Fruit fly (Drosophila melanogaster): ENCODE results near the gene CG1239.

Gene CG1239

dm6 chr3R:5716755-5717309 lies 16.5 kb upstream of the CG1239 start, which contains the start of gene cas:
Gene cas (minus strand): TSS chr3R:5716805.
- TF ChIP-seq h (optimal IDR thresholded peaks at IDR 0.05) (no peak), Sin3A (optimal IDR thresholded peaks at IDR 0.05) (no peak), psq (optimal IDR thresholded peaks at IDR 0.05) (no peak), ttk (optimal IDR thresholded peaks at IDR 0.05) (no peak), Myc (optimal IDR thresholded peaks at IDR 0.05) (no peak), insv (optimal IDR thresholded peaks at IDR 0.05) (no peak)

- TF ChIP-seq Sin3A (optimal IDR thresholded peaks at IDR 0.05) (no peak), insv (optimal IDR thresholded peaks at IDR 0.05) (no peak), h (optimal IDR thresholded peaks at IDR 0.05) (no peak), psq (optimal IDR thresholded peaks at IDR 0.05) (no peak), ttk (optimal IDR thresholded peaks at IDR 0.05) (no peak), Myc (optimal IDR thresholded peaks at IDR 0.05) (no peak)
Measured at dm6 chr3R:5723122-5723521, 10.2 kb upstream of the CG1239 start.

- no peak for TF ChIP-seq h (optimal IDR thresholded peaks at IDR 0.05)
- no peak for TF ChIP-seq ttk (optimal IDR thresholded peaks at IDR 0.05)
- TF ChIP-seq insv (optimal IDR thresholded peaks at IDR 0.05) = no peak
- TF ChIP-seq Sin3A (optimal IDR thresholded peaks at IDR 0.05) = no peak
- no peak for TF ChIP-seq psq (optimal IDR thresholded peaks at IDR 0.05)
- no peak for TF ChIP-seq Myc (optimal IDR thresholded peaks at IDR 0.05)
Measured at dm6 chr3R:5727724-5728365, 5.5 kb upstream of the CG1239 start.

dm6 chr3R:5736305-5736869 lies 3.1 kb downstream of the CG1239 start, which contains the start of the genes CG2100 and CG1236:
Gene CG2100 (minus strand): TSS chr3R:5736355.
Gene CG1236 (plus strand): TSS chr3R:5736748.
- TF ChIP-seq psq (optimal IDR thresholded peaks at IDR 0.05) (no peak), Myc (optimal IDR thresholded peaks at IDR 0.05) (no peak), ttk (optimal IDR thresholded peaks at IDR 0.05) (no peak), Sin3A (optimal IDR thresholded peaks at IDR 0.05) (no peak), insv (optimal IDR thresholded peaks at IDR 0.05) (no peak)

- TF ChIP-seq psq (optimal IDR thresholded peaks at IDR 0.05) (no peak), h (optimal IDR thresholded peaks at IDR 0.05) (no peak), ttk (optimal IDR thresholded peaks at IDR 0.05) (no peak), Sin3A (optimal IDR thresholded peaks at IDR 0.05) (no peak), Myc (optimal IDR thresholded peaks at IDR 0.05) (no peak), insv (optimal IDR thresholded peaks at IDR 0.05) (no peak)
Measured at dm6 chr3R:5737263-5737662, 4.0 kb downstream of the CG1239 start.

dm6 chr3R:5742278-5743196 lies 9.2 kb downstream of the CG1239 start, which contains the start of the genes Sym and Madm:
Gene Sym (minus strand): TSS chr3R:5742476.
Gene Madm (plus strand): TSS chr3R:5742510.
- TF ChIP-seq ttk (optimal IDR thresholded peaks at IDR 0.05) = no peak
- TF ChIP-seq insv (optimal IDR thresholded peaks at IDR 0.05) = no peak
- TF ChIP-seq h (optimal IDR thresholded peaks at IDR 0.05) = no peak
- TF ChIP-seq Sin3A (optimal IDR thresholded peaks at IDR 0.05) = no peak
- no peak for TF ChIP-seq Myc (optimal IDR thresholded peaks at IDR 0.05)
- no peak for TF ChIP-seq psq (optimal IDR thresholded peaks at IDR 0.05)

dm6 chr3R:5746646-5747045 lies 13.3 kb downstream of the CG1239 start:
- TF ChIP-seq h (optimal IDR thresholded peaks at IDR 0.05) (no peak), ttk (optimal IDR thresholded peaks at IDR 0.05) (no peak), Sin3A (optimal IDR thresholded peaks at IDR 0.05) (no peak), insv (optimal IDR thresholded peaks at IDR 0.05) (no peak), psq (optimal IDR thresholded peaks at IDR 0.05) (no peak)

dm6 chr3R:5754594-5754993 lies 21.3 kb downstream of the CG1239 start, which contains the start of gene Dcps:
Gene Dcps (minus strand): TSS chr3R:5754774.
- TF ChIP-seq h (optimal IDR thresholded peaks at IDR 0.05) (no peak), Sin3A (optimal IDR thresholded peaks at IDR 0.05) (no peak), psq (optimal IDR thresholded peaks at IDR 0.05) (no peak), ttk (optimal IDR thresholded peaks at IDR 0.05) (no peak), Myc (optimal IDR thresholded peaks at IDR 0.05) (no peak), insv (optimal IDR thresholded peaks at IDR 0.05) (no peak)

- no peak for TF ChIP-seq h (optimal IDR thresholded peaks at IDR 0.05)
Measured at dm6 chr3R:5758624-5759209, 25.4 kb downstream of the CG1239 start, which contains the start of gene Sec8. Gene Sec8 (minus strand): TSS chr3R:5758997.

dm6 chr3R:5760980-5761379 lies 27.7 kb downstream of the CG1239 start:
- TF ChIP-seq ttk (optimal IDR thresholded peaks at IDR 0.05) = no peak
- no peak for TF ChIP-seq psq (optimal IDR thresholded peaks at IDR 0.05)
- no peak for TF ChIP-seq Myc (optimal IDR thresholded peaks at IDR 0.05)
- no peak for TF ChIP-seq h (optimal IDR thresholded peaks at IDR 0.05)
- TF ChIP-seq Sin3A (optimal IDR thresholded peaks at IDR 0.05) = no peak
- no peak for TF ChIP-seq insv (optimal IDR thresholded peaks at IDR 0.05)

- TF ChIP-seq insv (optimal IDR thresholded peaks at IDR 0.05) = no peak
- no peak for TF ChIP-seq Myc (optimal IDR thresholded peaks at IDR 0.05)
- no peak for TF ChIP-seq Sin3A (optimal IDR thresholded peaks at IDR 0.05)
- TF ChIP-seq psq (optimal IDR thresholded peaks at IDR 0.05) = no peak
- TF ChIP-seq h (optimal IDR thresholded peaks at IDR 0.05) = no peak
- TF ChIP-seq ttk (optimal IDR thresholded peaks at IDR 0.05) = no peak
Measured at dm6 chr3R:5771614-5772202, 38.4 kb downstream of the CG1239 start.

All from Kc167 (cell line).